Fruit fly (Drosophila melanogaster) whole organism, embryonic: Measurements from ENCODE around the gene CG34313.

Experiments used
- Antp ChIP-seq: fragments of 200-800 bp; sonication (Bioruptor generic); optimal IDR thresholded peaks from 3 replicates; lab custom pipeline; 2016; ENCODE audit warnings: missing biosample characterization, missing genetic modification characterization
- B-H2 ChIP-seq: fragments of 200-800 bp; sonication (Bioruptor generic); optimal IDR thresholded peaks from 2 replicates; lab custom pipeline; 2018; ENCODE audit warnings: missing biosample characterization, mild to moderate bottlenecking, missing genetic modification characterization
- C15 ChIP-seq: fragments of 200-800 bp; sonication (Bioruptor generic); IDR thresholded peaks from 3 replicates; pipeline ENCODE4 v1.3.6; 2022; ENCODE audit warnings: missing biosample characterization, missing genetic modification characterization
- CG10274 ChIP-seq: fragments of 200-800 bp; sonication (Bioruptor generic); optimal IDR thresholded peaks from 3 replicates; lab custom pipeline; 2017; ENCODE audit warnings: missing biosample characterization, mild to moderate bottlenecking, missing genetic modification characterization
- CG11696 ChIP-seq: fragments of 200-800 bp; sonication (Bioruptor generic); IDR thresholded peaks from 2 replicates; pipeline ENCODE4 v1.3.6; 2022; ENCODE audit warnings: missing biosample characterization, missing genetic modification characterization
- CG16813 ChIP-seq: fragments of 200-800 bp; sonication (Bioruptor generic); IDR thresholded peaks from 3 replicates; pipeline ENCODE4 v1.3.6; 2022; ENCODE audit warnings: missing biosample characterization, missing genetic modification characterization; ENCODE audit not compliant: partially characterized antibody
- CG17385 ChIP-seq: fragments of 200-800 bp; sonication (Bioruptor generic); optimal IDR thresholded peaks from 3 replicates; lab custom pipeline; 2018; ENCODE audit warnings: missing biosample characterization, mild to moderate bottlenecking, missing genetic modification characterization
- CG2120 ChIP-seq: fragments of 200-800 bp; sonication (Bioruptor generic); optimal IDR thresholded peaks from 3 replicates; lab custom pipeline; 2016; ENCODE audit warnings: missing biosample characterization, missing genetic modification characterization
- CG31224 ChIP-seq: fragments of 200-800 bp; sonication (Bioruptor generic); IDR thresholded peaks from 2 replicates; pipeline ENCODE4 v1.3.6; 2022; ENCODE audit warnings: missing biosample characterization, missing genetic modification characterization
- CG32772 ChIP-seq: fragments of 200-800 bp; sonication (Bioruptor generic); IDR thresholded peaks from 2 replicates; pipeline ENCODE4 v1.3.6; 2022; ENCODE audit warnings: missing biosample characterization, missing genetic modification characterization
- CG4328 ChIP-seq: fragments of 200-800 bp; sonication (Bioruptor generic); optimal IDR thresholded peaks from 3 replicates; lab custom pipeline; 2017; ENCODE audit warnings: missing biosample characterization, missing genetic modification reagents, missing genetic modification characterization
- CG4404 ChIP-seq: fragments of 200-800 bp; sonication (Bioruptor generic); IDR thresholded peaks from 2 replicates; pipeline ENCODE4 v1.3.6; 2022; ENCODE audit warnings: missing biosample characterization, missing genetic modification characterization
- CG5953 ChIP-seq: fragments of 200-800 bp; sonication (Bioruptor generic); IDR thresholded peaks from 2 replicates; pipeline ENCODE4 v1.3.6; 2022; ENCODE audit warnings: missing biosample characterization, missing genetic modification characterization
- CG6689 ChIP-seq: fragments of 200-800 bp; sonication (Bioruptor generic); IDR thresholded peaks from 2 replicates; pipeline ENCODE4 v1.3.6; 2022; ENCODE audit warnings: missing biosample characterization, missing genetic modification characterization
- CG6813 ChIP-seq: fragments of 200-800 bp; sonication (Bioruptor generic); optimal IDR thresholded peaks from 2 replicates; lab custom pipeline; 2017; ENCODE audit warnings: missing biosample characterization, missing genetic modification characterization, mild to moderate bottlenecking, moderate library complexity, missing genetic modification reagents
- CG9437 ChIP-seq: fragments of 200-800 bp; sonication (Bioruptor generic); optimal IDR thresholded peaks from 2 replicates; lab custom pipeline; 2018; ENCODE audit warnings: missing biosample characterization, mild to moderate bottlenecking, missing genetic modification characterization
- CTCF ChIP-seq: fragments of 200-800 bp; sonication (Bioruptor generic); optimal IDR thresholded peaks from 2 replicates; lab custom pipeline; 2017; ENCODE audit warnings: missing biosample characterization, mild to moderate bottlenecking, missing genetic modification characterization, moderate library complexity
- Gsc ChIP-seq: fragments of 200-800 bp; sonication (Bioruptor generic); IDR thresholded peaks from 2 replicates; pipeline ENCODE4 v1.3.6; 2022; ENCODE audit warnings: missing biosample characterization, missing genetic modification characterization
- HLH4C ChIP-seq: fragments of 200-800 bp; sonication (Bioruptor generic); IDR thresholded peaks from 3 replicates; pipeline ENCODE4 v1.3.6; 2022; ENCODE audit warnings: missing biosample characterization, missing genetic modification characterization; ENCODE audit not compliant: partially characterized antibody
- Hmx ChIP-seq: fragments of 200-800 bp; sonication (Bioruptor generic); optimal IDR thresholded peaks from 2 replicates; lab custom pipeline; 2016; ENCODE audit warnings: missing biosample characterization, missing genetic modification characterization
- Hr39 ChIP-seq: fragments of >200 bp; optimal IDR thresholded peaks from 2 replicates; lab custom pipeline; 2017
- Jarid2 ChIP-seq: fragments of 200-800 bp; sonication (Bioruptor generic); optimal IDR thresholded peaks from 3 replicates; lab custom pipeline; 2017; ENCODE audit warnings: mild to moderate bottlenecking, missing biosample characterization, missing genetic modification reagents, missing genetic modification characterization
- Mad ChIP-seq: fragments of 200-800 bp; sonication (Bioruptor generic); optimal IDR thresholded peaks from 2 replicates; lab custom pipeline; 2016; ENCODE audit warnings: missing biosample characterization, missing genetic modification characterization
- NC2α ChIP-seq: fragments of 200-800 bp; sonication (Bioruptor generic); optimal IDR thresholded peaks from 2 replicates; lab custom pipeline; 2016; ENCODE audit warnings: missing biosample characterization, missing genetic modification characterization
- Nf-YB ChIP-seq: fragments of 200-800 bp; sonication (Bioruptor generic); optimal IDR thresholded peaks from 3 replicates; lab custom pipeline; 2019; ENCODE audit warnings: missing biosample characterization, mild to moderate bottlenecking, missing genetic modification characterization, moderate library complexity
- Scr ChIP-seq: fragments of 200-800 bp; sonication (Bioruptor generic); IDR thresholded peaks from 2 replicates; pipeline ENCODE4 v1.3.6; 2022; ENCODE audit warnings: missing biosample characterization, missing genetic modification characterization; ENCODE audit not compliant: partially characterized antibody
- Spps ChIP-seq: fragments of 200-800 bp; sonication (Bioruptor generic); optimal IDR thresholded peaks from 2 replicates; lab custom pipeline; 2018; ENCODE audit warnings: missing biosample characterization, mild to moderate bottlenecking, missing genetic modification characterization
- Sry-δ ChIP-seq: fragments of 200-800 bp; sonication (Bioruptor generic); optimal IDR thresholded peaks from 2 replicates; lab custom pipeline; 2016; ENCODE audit warnings: missing biosample characterization, missing genetic modification characterization
- Taf1 ChIP-seq: fragments of 200-800 bp; sonication (Bioruptor generic); IDR thresholded peaks from 2 replicates; pipeline ENCODE4 v1.3.6; 2022; ENCODE audit warnings: missing biosample characterization, missing genetic modification characterization
- abd-A ChIP-seq: fragments of 200-800 bp; sonication (Bioruptor generic); optimal IDR thresholded peaks from 3 replicates; lab custom pipeline; 2019; ENCODE audit warnings: missing biosample characterization, mild to moderate bottlenecking, missing genetic modification characterization, moderate library complexity
- ac ChIP-seq: fragments of 200-800 bp; sonication (Bioruptor generic); optimal IDR thresholded peaks from 3 replicates; lab custom pipeline; 2017; ENCODE audit warnings: missing biosample characterization, mild to moderate bottlenecking, missing genetic modification characterization
- bowl ChIP-seq: fragments of 200-800 bp; sonication (Bioruptor generic); IDR thresholded peaks from 2 replicates; pipeline ENCODE4 v1.3.6; 2022; ENCODE audit warnings: missing biosample characterization, missing genetic modification characterization
- chinmo ChIP-seq: fragments of 200-800 bp; sonication (Bioruptor generic); IDR thresholded peaks from 4 replicates; pipeline ENCODE4 v1.3.6; 2022; ENCODE audit warnings: missing biosample characterization, missing genetic modification characterization; ENCODE audit not compliant: partially characterized antibody
- crc ChIP-seq: fragments of 200-800 bp; sonication (Bioruptor generic); optimal IDR thresholded peaks from 2 replicates; lab custom pipeline; 2016; ENCODE audit warnings: missing biosample characterization, missing genetic modification characterization
- da ChIP-seq: fragments of 200-800 bp; sonication (Bioruptor generic); optimal IDR thresholded peaks from 2 replicates; lab custom pipeline; 2016; ENCODE audit warnings: missing biosample characterization, missing genetic modification characterization
- esg ChIP-seq: fragments of 200-800 bp; sonication (Bioruptor generic); conservative IDR thresholded peaks from 2 replicates; pipeline ENCODE4 v1.3.6; 2022; ENCODE audit warnings: missing biosample characterization, missing genetic modification characterization
- fu2 ChIP-seq: fragments of 200-800 bp; sonication (Bioruptor generic); optimal IDR thresholded peaks from 2 replicates; lab custom pipeline; 2016; ENCODE audit warnings: missing biosample characterization, missing genetic modification characterization
- kni ChIP-seq: fragments of 200-800 bp; sonication (Bioruptor generic); optimal IDR thresholded peaks from 3 replicates; lab custom pipeline; 2017; ENCODE audit warnings: mild to moderate bottlenecking, missing biosample characterization, missing genetic modification reagents, missing genetic modification characterization
- mam ChIP-seq: fragments of 200-800 bp; sonication (Bioruptor generic); optimal IDR thresholded peaks from 3 replicates; lab custom pipeline; 2016; ENCODE audit warnings: missing biosample characterization, missing genetic modification characterization
- pan ChIP-seq, 4 experiments: fragments of >200 bp in 3 of 4; fragments of 200-800 bp in 1 of 4; sonication (Bioruptor generic) in 1 of 4; optimal IDR thresholded peaks in 3 of 4; IDR thresholded peaks in 1 of 4; 2 replicates each; pipeline versions ENCODE4 v1.3.6 to Lab custom; 2017 to 2022; ENCODE audit warnings: missing biosample characterization in 2 of 4, missing genetic modification characterization in 2 of 4, mixed read lengths in 1 of 4
- pita ChIP-seq: fragments of 200-800 bp; sonication (Bioruptor generic); optimal IDR thresholded peaks from 2 replicates; lab custom pipeline; 2017; ENCODE audit warnings: missing biosample characterization, mild to moderate bottlenecking, missing genetic modification characterization
- salm ChIP-seq: fragments of 200-800 bp; sonication (Bioruptor generic); optimal IDR thresholded peaks from 2 replicates; lab custom pipeline; 2018; ENCODE audit warnings: missing biosample characterization, mild to moderate bottlenecking, missing genetic modification characterization
- shn ChIP-seq: fragments of 200-800 bp; sonication (Bioruptor generic); optimal IDR thresholded peaks from 3 replicates; lab custom pipeline; 2016; ENCODE audit warnings: missing biosample characterization, missing genetic modification characterization
- sisA ChIP-seq: fragments of 200-800 bp; sonication (Bioruptor generic); IDR thresholded peaks from 2 replicates; pipeline ENCODE4 v1.3.6; 2022; ENCODE audit warnings: missing biosample characterization, missing genetic modification characterization
- slp2 ChIP-seq: fragments of 200-800 bp; sonication (Bioruptor generic); optimal IDR thresholded peaks from 2 replicates; lab custom pipeline; 2016; ENCODE audit warnings: missing biosample characterization, missing genetic modification characterization
- sug ChIP-seq: fragments of 200-800 bp; optimal IDR thresholded peaks from 2 replicates; lab custom pipeline; 2019; ENCODE audit warnings: missing biosample characterization, mild to moderate bottlenecking, missing genetic modification characterization, moderate library complexity
- tup ChIP-seq: fragments of 200-800 bp; sonication (Bioruptor generic); optimal IDR thresholded peaks from 2 replicates; lab custom pipeline; 2016; ENCODE audit warnings: missing biosample characterization, mild to moderate bottlenecking, missing genetic modification characterization, moderate library complexity
- unc-4 ChIP-seq: fragments of 200-800 bp; sonication (Bioruptor generic); IDR thresholded peaks from 2 replicates; pipeline ENCODE4 v1.3.6; 2022; ENCODE audit warnings: missing biosample characterization, missing genetic modification characterization; ENCODE audit not compliant: partially characterized antibody
- yki ChIP-seq: fragments of >200 bp; optimal IDR thresholded peaks from 3 replicates; lab custom pipeline; 2018
- z ChIP-seq: fragments of 200-800 bp; sonication (Bioruptor generic); IDR thresholded peaks from 3 replicates; pipeline ENCODE4 v1.3.6; 2022; ENCODE audit warnings: missing biosample characterization, missing genetic modification characterization

The CG34313 gene

dm6 chr2L:16887660-16888573 is 8.6 kb downstream of the CG34313 start, which contains the start of the genes osi and tweek (continued):
- TF ChIP-seq Jarid2 (GFP tag; lab: Kevin White, UChicago) (peak; percentile 60), slp2 (GFP tag; lab: Kevin White, UChicago) (no peak), sisA (GFP tag; lab: Robert Waterston, UW) (peak; percentile 54; the same call in 1 of the 2 replicates), CG16813 (GFP tag; lab: Robert Waterston, UW) (peak; percentile 88), CG6813 (GFP tag; lab: Kevin White, UChicago) (no peak), CG4404 (GFP tag; lab: Robert Waterston, UW) (peak; percentile 53), Mad (GFP tag; lab: Kevin White, UChicago) (no peak), CG2120 (GFP tag; lab: Kevin White, UChicago) (peak; percentile 83), chinmo (peak; percentile 88), crc (GFP tag; lab: Kevin White, UChicago) (peak; percentile 21), CG31224 (GFP tag; lab: Robert Waterston, UW) (no peak), salm (no peak), C15 (GFP tag; lab: Robert Waterston, UW) (no peak), Sry-δ (peak; percentile 94), CG4328 (no peak), pita (GFP tag; lab: Kevin White, UChicago) (no peak), fu2 (GFP tag; lab: Kevin White, UChicago) (peak; percentile 56), sug (tag; lab: Kevin White, UChicago) (peak; percentile 57), yki (no peak), pan (optimal IDR thresholded peaks at IDR 0.05; lab: Kevin White, UChicago) (no peak), pan (GFP tag; optimal IDR thresholded peaks at IDR 0.05 in 1 of 2, IDR thresholded peaks at IDR 0.05 in 1 of 2) (no peak), Nf-YB (GFP tag; lab: Kevin White, UChicago) (no peak), Spps (tag; lab: Kevin White, UChicago) (no peak), Scr (GFP tag; lab: Robert Waterston, UW) (peak; percentile 91), esg (GFP tag; lab: Robert Waterston, UW) (peak; percentile 19; the same call in 1 of the 2 replicates), CG6689 (GFP tag; lab: Robert Waterston, UW) (no peak), abd-A (tag; lab: Kevin White, UChicago) (no peak), Taf1 (GFP tag; lab: Robert Waterston, UW) (no peak), bowl (GFP tag; lab: Robert Waterston, UW) (no peak), shn (GFP tag; lab: Kevin White, UChicago) (peak; percentile 28), unc-4 (GFP tag; lab: Robert Waterston, UW) (peak; percentile 78), CG10274 (GFP tag; lab: Kevin White, UChicago) (no peak), tup (GFP tag; lab: Kevin White, UChicago) (no peak), kni (no peak), CG17385 (GFP tag; lab: Kevin White, UChicago) (peak; percentile 96), CTCF (no peak), CG5953 (GFP tag; lab: Robert Waterston, UW) (no peak), Hr39 (lab: Kevin White, UChicago) (no peak), mam (GFP tag; lab: Kevin White, UChicago) (peak; percentile 63), Gsc (GFP tag; lab: Robert Waterston, UW) (no peak), Hmx (GFP tag; lab: Kevin White, UChicago) (no peak), da (GFP tag; lab: Kevin White, UChicago) (peak; percentile 4), ac (GFP tag; lab: Kevin White, UChicago) (no peak), CG9437 (GFP tag; lab: Kevin White, UChicago) (peak; percentile 57), z (GFP tag; lab: Robert Waterston, UW) (no peak), CG11696 (GFP tag; lab: Robert Waterston, UW) (no peak), B-H2 (peak; percentile 28), HLH4C (GFP tag; lab: Robert Waterston, UW) (peak; percentile 81), Antp (GFP tag; lab: Kevin White, UChicago) (no peak), CG32772 (no peak), NC2α (GFP tag; lab: Kevin White, UChicago) (no peak)
